Worm (Caenorhabditis elegans) whole organism, L4 larva: Measurements from ENCODE around the gene rps-22.
A peak's percentile ranks its signal among the peaks of the same experiment; 100 is the strongest.

ENCODE experiments used
- D1046.2 ChIP-seq: fragments of 200-800 bp; sonication (Bioruptor generic); IDR thresholded peaks from 2 replicates; pipeline ENCODE4 v1.3.6; 2022; ENCODE audit warnings: missing genetic modification characterization, missing compliant biosample characterization
- F26F4.8 ChIP-seq: fragments of 200-800 bp; sonication (Bioruptor generic); conservative IDR thresholded peaks from 2 replicates; pipeline ENCODE4 v1.3.6; 2022; ENCODE audit warnings: missing genetic modification characterization, missing compliant biosample characterization
- R02D3.7 ChIP-seq: fragments of 150-350 bp; sonication (generic microtip); optimal IDR thresholded peaks from 3 replicates; lab custom pipeline; 2014; ENCODE audit warnings: missing biosample characterization, missing genetic modification characterization
- T20F7.1 ChIP-seq: fragments of 200-800 bp; sonication (Bioruptor generic); optimal IDR thresholded peaks from 2 replicates; lab custom pipeline; 2018; ENCODE audit warnings: mild to moderate bottlenecking, missing genetic modification characterization, missing compliant biosample characterization
- Y105C5A.15 ChIP-seq: fragments of 200-800 bp; sonication (Bioruptor generic); IDR thresholded peaks from 2 replicates; pipeline ENCODE4 v1.3.6; 2022; ENCODE audit warnings: missing genetic modification characterization, missing compliant biosample characterization
- Y5F2A.4 ChIP-seq: fragments of 200-800 bp; sonication (Bioruptor generic); optimal IDR thresholded peaks from 2 replicates; lab custom pipeline; 2018; ENCODE audit warnings: mild to moderate bottlenecking, missing genetic modification characterization, missing compliant biosample characterization
- Y75B8A.6 ChIP-seq: fragments of 200-800 bp; sonication (Bioruptor generic); IDR thresholded peaks from 2 replicates; pipeline ENCODE4 v1.3.6; 2022; ENCODE audit warnings: missing genetic modification reagents, missing genetic modification characterization, missing compliant biosample characterization
- ZK546.5 ChIP-seq, 2 experiments: sonication (generic microtip); optimal IDR thresholded peaks; 2 replicates each; lab custom pipeline; 2017; ENCODE audit warnings: missing biosample characterization in 2 of 2, missing genetic modification characterization in 2 of 2
- aly-2 ChIP-seq: sonication (generic microtip); optimal IDR thresholded peaks from 2 replicates; lab custom pipeline; 2018; ENCODE audit warnings: missing biosample characterization, missing genetic modification characterization
- ceh-20 ChIP-seq: fragments of 200-800 bp; sonication (Bioruptor generic); IDR thresholded peaks from 2 replicates; pipeline ENCODE4 v1.3.6; 2022; ENCODE audit warnings: missing genetic modification reagents, missing genetic modification characterization, missing compliant biosample characterization
- ceh-28 ChIP-seq: fragments of 150-350 bp; optimal IDR thresholded peaks from 2 replicates; lab custom pipeline; 2014; ENCODE audit warnings: missing biosample characterization, missing genetic modification reagents, missing genetic modification characterization
- ceh-32 ChIP-seq: sonication (generic microtip); optimal IDR thresholded peaks from 2 replicates; lab custom pipeline; 2016; ENCODE audit warnings: mild to moderate bottlenecking, missing genetic modification characterization, missing compliant biosample characterization; ENCODE audit not compliant: poor library complexity
- ceh-44 ChIP-seq: fragments of 200-800 bp; sonication (Bioruptor generic); IDR thresholded peaks from 2 replicates; pipeline ENCODE4 v1.3.6; 2022; ENCODE audit warnings: missing genetic modification reagents, missing genetic modification characterization, missing compliant biosample characterization
- ceh-62 ChIP-seq: sonication (generic microtip); optimal IDR thresholded peaks from 2 replicates; lab custom pipeline; 2017; ENCODE audit warnings: missing biosample characterization, missing genetic modification characterization
- ceh-82 ChIP-seq: sonication (generic microtip); optimal IDR thresholded peaks from 2 replicates; lab custom pipeline; 2017; ENCODE audit warnings: missing biosample characterization, missing genetic modification characterization
- daf-16 ChIP-seq, 3 experiments: sonication (generic microtip); optimal IDR thresholded peaks; 2 replicates each; lab custom pipeline; 2016 to 2017; ENCODE audit warnings: missing genetic modification characterization in 3 of 3, missing genetic modification reagents in 3 of 3, mild to moderate bottlenecking in 2 of 3, missing compliant biosample characterization in 2 of 3, missing biosample characterization in 1 of 3, moderate library complexity in 1 of 3
- daf-8 ChIP-seq: fragments of 200-800 bp; sonication (Bioruptor generic); IDR thresholded peaks from 2 replicates; pipeline ENCODE4 v1.3.6; 2022; ENCODE audit warnings: missing genetic modification characterization, missing compliant biosample characterization
- dmd-6 ChIP-seq: fragments of 200-800 bp; sonication (Bioruptor generic); IDR thresholded peaks from 2 replicates; pipeline ENCODE4 v1.3.6; 2022; ENCODE audit warnings: missing genetic modification reagents, missing genetic modification characterization, missing compliant biosample characterization
- dmd-8 ChIP-seq: fragments of 200-800 bp; sonication (Bioruptor generic); IDR thresholded peaks from 2 replicates; pipeline ENCODE4 v1.3.6; 2022; ENCODE audit warnings: missing genetic modification characterization, missing compliant biosample characterization
- duxl-1 ChIP-seq: sonication (generic microtip); optimal IDR thresholded peaks from 2 replicates; lab custom pipeline; 2016; ENCODE audit warnings: mild to moderate bottlenecking, missing genetic modification characterization, moderate library complexity, missing compliant biosample characterization; ENCODE audit not compliant: poor library complexity
- dve-1 ChIP-seq: sonication (generic microtip); optimal IDR thresholded peaks from 2 replicates; lab custom pipeline; 2017; ENCODE audit warnings: antibody characterized with exemption, mild to moderate bottlenecking, missing genetic modification characterization, missing compliant biosample characterization; ENCODE audit not compliant: insufficient read depth
- egl-43 ChIP-seq: fragments of 200-800 bp; sonication (Bioruptor generic); IDR thresholded peaks from 2 replicates; pipeline ENCODE4 v1.3.6; 2022; ENCODE audit warnings: missing genetic modification reagents, missing genetic modification characterization, missing compliant biosample characterization
- fkh-10 ChIP-seq: fragments of 150-350 bp; optimal IDR thresholded peaks from 2 replicates; lab custom pipeline; 2014; ENCODE audit warnings: missing biosample characterization, missing genetic modification reagents, missing genetic modification characterization
- gei-8 ChIP-seq: fragments of 200-800 bp; sonication (Bioruptor generic); optimal IDR thresholded peaks from 2 replicates; lab custom pipeline; 2018; ENCODE audit warnings: mild to moderate bottlenecking, missing genetic modification characterization, missing compliant biosample characterization
- hif-1 ChIP-seq, 2 experiments: sonication (generic microtip); optimal IDR thresholded peaks; 2 replicates each; lab custom pipeline; 2016 to 2017; ENCODE audit warnings: missing compliant biosample characterization in 2 of 2, missing genetic modification characterization in 2 of 2, missing genetic modification reagents in 2 of 2, missing genotype in 2 of 2, mild to moderate bottlenecking in 1 of 2
- lin-1 ChIP-seq: fragments of 200-800 bp; sonication (Bioruptor generic); IDR thresholded peaks from 2 replicates; pipeline ENCODE4 v1.3.6; 2022; ENCODE audit warnings: missing genetic modification reagents, missing genetic modification characterization, missing compliant biosample characterization
- lin-13 ChIP-seq: fragments of 150-350 bp; optimal IDR thresholded peaks from 2 replicates; lab custom pipeline; 2014; ENCODE audit warnings: missing biosample characterization, missing genetic modification reagents, missing genetic modification characterization
- lin-29 ChIP-seq: fragments of 200-800 bp; sonication (Bioruptor generic); IDR thresholded peaks from 2 replicates; pipeline ENCODE4 v1.3.6; 2022; ENCODE audit warnings: missing genetic modification reagents, missing genetic modification characterization, missing compliant biosample characterization
- lir-3 ChIP-seq: sonication (generic microtip); optimal IDR thresholded peaks from 2 replicates; lab custom pipeline; 2016; ENCODE audit warnings: mild to moderate bottlenecking, missing genetic modification characterization, missing compliant biosample characterization
- lsy-2 ChIP-seq, 2 experiments: fragments of 150-350 bp in 1 of 2; sonication (generic microtip) in 1 of 2; optimal IDR thresholded peaks; 2 replicates each; lab custom pipeline; 2014 to 2017; ENCODE audit warnings: missing biosample characterization in 2 of 2, missing genetic modification characterization in 2 of 2
- madf-5 ChIP-seq, 2 experiments: fragments of 200-800 bp; sonication (Bioruptor generic); IDR thresholded peaks; 2 replicates each; pipeline ENCODE4 v1.3.6; 2022; ENCODE audit warnings: missing compliant biosample characterization in 2 of 2, missing genetic modification characterization in 2 of 2
- madf-9 ChIP-seq: fragments of 200-800 bp; sonication (Bioruptor generic); conservative IDR thresholded peaks from 2 replicates; pipeline ENCODE4 v1.3.6; 2022; ENCODE audit warnings: missing genetic modification reagents, missing genetic modification characterization, missing compliant biosample characterization
- mdt-29 ChIP-seq: fragments of 200-800 bp; sonication (Bioruptor generic); IDR thresholded peaks from 2 replicates; pipeline ENCODE4 v1.3.6; 2022; ENCODE audit warnings: missing genetic modification reagents, missing genetic modification characterization, missing compliant biosample characterization
- mes-2 ChIP-seq: sonication (generic microtip); optimal IDR thresholded peaks from 2 replicates; lab custom pipeline; 2016; ENCODE audit warnings: missing genotype, mild to moderate bottlenecking, missing genetic modification characterization, missing compliant biosample characterization; ENCODE audit not compliant: poor library complexity, severe bottlenecking
- mxl-2 ChIP-seq: fragments of 200-800 bp; sonication (Bioruptor generic); conservative IDR thresholded peaks from 2 replicates; pipeline ENCODE4 v1.3.6; 2022; ENCODE audit warnings: missing genetic modification reagents, missing genetic modification characterization, missing compliant biosample characterization
- mxl-3 ChIP-seq: fragments of 200-800 bp; sonication (Bioruptor generic); optimal IDR thresholded peaks from 2 replicates; lab custom pipeline; 2018; ENCODE audit warnings: mild to moderate bottlenecking, missing genetic modification characterization, missing compliant biosample characterization
- nhr-11 ChIP-seq: fragments of 150-350 bp; optimal IDR thresholded peaks from 2 replicates; lab custom pipeline; 2014; ENCODE audit warnings: missing biosample characterization, missing genetic modification characterization
- nhr-237 ChIP-seq: sonication (generic microtip); optimal IDR thresholded peaks from 2 replicates; lab custom pipeline; 2017; ENCODE audit warnings: missing biosample characterization, missing genetic modification characterization
- nhr-41 ChIP-seq: fragments of 200-800 bp; sonication (Bioruptor generic); IDR thresholded peaks from 2 replicates; pipeline ENCODE4 v1.3.6; 2022; ENCODE audit warnings: missing genetic modification reagents, missing genetic modification characterization, missing compliant biosample characterization
- nhr-42 ChIP-seq: fragments of 200-800 bp; sonication (Bioruptor generic); IDR thresholded peaks from 2 replicates; pipeline ENCODE4 v1.3.6; 2022; ENCODE audit warnings: missing genetic modification characterization, missing compliant biosample characterization
- nhr-6 ChIP-seq: fragments of 150-350 bp; optimal IDR thresholded peaks from 2 replicates; lab custom pipeline; 2014; ENCODE audit warnings: missing biosample characterization, missing genetic modification characterization
- php-3 ChIP-seq: fragments of 200-800 bp; sonication (Bioruptor generic); IDR thresholded peaks from 2 replicates; pipeline ENCODE4 v1.3.6; 2022; ENCODE audit warnings: missing genetic modification reagents, missing genetic modification characterization, missing compliant biosample characterization
- pqm-1 ChIP-seq: sonication (generic microtip); optimal IDR thresholded peaks from 2 replicates; lab custom pipeline; 2017; ENCODE audit warnings: missing biosample characterization, missing genetic modification characterization
- set-16 ChIP-seq: fragments of 200-800 bp; sonication (Bioruptor generic); IDR thresholded peaks from 2 replicates; pipeline ENCODE4 v1.3.6; 2022; ENCODE audit warnings: missing genetic modification reagents, missing genetic modification characterization, missing compliant biosample characterization
- tra-1 ChIP-seq: fragments of 200-800 bp; sonication (Bioruptor generic); IDR thresholded peaks from 2 replicates; pipeline ENCODE4 v1.3.6; 2022; ENCODE audit warnings: missing genetic modification reagents, missing genetic modification characterization, missing compliant biosample characterization
- unc-39 ChIP-seq: sonication (generic microtip); optimal IDR thresholded peaks from 2 replicates; lab custom pipeline; 2017; ENCODE audit warnings: missing biosample characterization, missing genetic modification characterization
- zfp-2 ChIP-seq: sonication (generic microtip); optimal IDR thresholded peaks from 2 replicates; lab custom pipeline; 2016; ENCODE audit warnings: mild to moderate bottlenecking, missing genetic modification characterization, missing compliant biosample characterization
- zfp-3 ChIP-seq: fragments of 200-800 bp; sonication (Bioruptor generic); conservative IDR thresholded peaks from 2 replicates; pipeline ENCODE4 v1.3.6; 2022; ENCODE audit warnings: missing genetic modification reagents, missing genetic modification characterization, missing compliant biosample characterization
- ztf-11 ChIP-seq: fragments of 150-350 bp; optimal IDR thresholded peaks from 2 replicates; lab custom pipeline; 2014; ENCODE audit warnings: missing biosample characterization, missing genetic modification characterization
- ztf-7 ChIP-seq: fragments of 150-350 bp; optimal IDR thresholded peaks from 2 replicates; lab custom pipeline; 2014; ENCODE audit warnings: missing biosample characterization, missing genetic modification characterization

The rps-22 gene

ce11 chrIII:1925048-1925537, 25.2 kb upstream of the rps-22 start (continued):
- TF ChIP-seq daf-16 (GFP tag; optimal IDR thresholded peaks at IDR 0.05; lab: Kevin White, UChicago) (peak; percentile 87 to 98), daf-16 (tag; optimal IDR thresholded peaks at IDR 0.05; lab: Kevin White, UChicago) (peak; percentile 94), dmd-8 (GFP tag; lab: Robert Waterston, UW) (no peak), Y75B8A.6 (peak; percentile 22; the same call in 1 of the 2 replicates), pqm-1 (tag; lab: Kevin White, UChicago) (peak; percentile 71), mdt-29 (GFP tag; lab: Robert Waterston, UW) (peak; percentile 89), D1046.2 (GFP tag; lab: Robert Waterston, UW) (no peak), set-16 (GFP tag; lab: Robert Waterston, UW) (peak; percentile 85), ceh-82 (no peak), dmd-6 (GFP tag; lab: Robert Waterston, UW) (peak; percentile 100), egl-43 (GFP tag; lab: Robert Waterston, UW) (peak; percentile 85), ceh-32 (tag; lab: Kevin White, UChicago) (peak; percentile 75), php-3 (peak; percentile 94), ztf-11 (tag; lab: Kevin White, UChicago) (no peak), zfp-3 (peak; percentile 87; the same call in 1 of the 2 replicates), nhr-11 (peak; percentile 93), unc-39 (no peak), lin-29 (GFP tag; lab: Robert Waterston, UW) (peak; percentile 87), F26F4.8 (GFP tag; lab: Robert Waterston, UW) (no peak), gei-8 (GFP tag; lab: Kevin White, UChicago) (peak; percentile 99), R02D3.7 (tag; lab: Kevin White, UChicago) (no peak), madf-5 (GFP tag; IDR thresholded peaks at IDR 0.05; lab: Robert Waterston, UW) (no peak), tra-1 (GFP tag; lab: Robert Waterston, UW) (peak; percentile 99), fkh-10 (GFP tag; lab: Kevin White, UChicago) (peak; percentile 76), duxl-1 (tag; lab: Kevin White, UChicago) (peak; percentile 73), ZK546.5 (tag; optimal IDR thresholded peaks at IDR 0.05; lab: Kevin White, UChicago) (no peak), lsy-2 (tag; optimal IDR thresholded peaks at IDR 0.05; lab: Kevin White, UChicago) (peak; percentile 83 to 93), Y5F2A.4 (GFP tag; lab: Kevin White, UChicago) (no peak), zfp-2 (peak; percentile 61), lin-1 (GFP tag; lab: Robert Waterston, UW) (peak; percentile 94), mes-2 (tag; lab: Kevin White, UChicago) (peak; percentile 73), ceh-28 (peak; percentile 56), nhr-42 (GFP tag; lab: Robert Waterston, UW) (peak; percentile 72), ceh-62 (tag; lab: Kevin White, UChicago) (no peak), Y105C5A.15 (GFP tag; lab: Robert Waterston, UW) (0 out of 2 replicates have a peak, but pooled peaks have one; percentile 33), nhr-6 (peak; percentile 93), hif-1 (tag; optimal IDR thresholded peaks at IDR 0.05; lab: Kevin White, UChicago) (peak; percentile 69 to 89), ztf-7 (tag; lab: Kevin White, UChicago) (peak; percentile 58), mxl-2 (GFP tag; lab: Robert Waterston, UW) (peak; percentile 64; the same call in 1 of the 2 replicates), nhr-237 (tag; lab: Kevin White, UChicago) (peak; percentile 73), mxl-3 (GFP tag; lab: Kevin White, UChicago) (peak; percentile 95), ceh-20 (GFP tag; lab: Robert Waterston, UW) (peak; percentile 97), ceh-44 (GFP tag; lab: Robert Waterston, UW) (no peak), T20F7.1 (peak; percentile 89), madf-9 (no peak; the same call in 1 of the 2 replicates), daf-8 (GFP tag; lab: Robert Waterston, UW) (no peak), lir-3 (tag; lab: Kevin White, UChicago) (peak; percentile 50), aly-2 (tag; lab: Kevin White, UChicago) (no peak), lin-13 (peak; percentile 82), nhr-41 (GFP tag; lab: Robert Waterston, UW) (peak; percentile 65; the same call in 1 of the 2 replicates), dve-1 (peak; percentile 99)
